Fruit fly (Drosophila melanogaster) whole organism, embryonic: ENCODE results near the gene Cyp4d14.

Experiments
- Awh ChIP-seq: fragments of 200-800 bp; sonication (Bioruptor generic); IDR thresholded peaks from 2 replicates; pipeline ENCODE4, ENCODE4 v1.3.6; 2022; ENCODE audit warnings: missing biosample characterization, missing genetic modification characterization
- Bteb2 ChIP-seq: fragments of 200-800 bp; sonication (Bioruptor generic); optimal IDR thresholded peaks from 2 replicates; lab custom pipeline; 2016; ENCODE audit warnings: missing biosample characterization, missing genetic modification characterization
- CG10147 ChIP-seq: fragments of 200-800 bp; sonication (Bioruptor generic); optimal IDR thresholded peaks from 2 replicates; lab custom pipeline; 2019; ENCODE audit warnings: missing biosample characterization, mild to moderate bottlenecking, missing genetic modification characterization, moderate library complexity
- CG1024 ChIP-seq: fragments of 200-800 bp; sonication (Bioruptor generic); IDR thresholded peaks from 2 replicates; pipeline ENCODE4 v1.3.6; 2022; ENCODE audit warnings: missing biosample characterization, missing genetic modification characterization
- CG10543 ChIP-seq: fragments of 200-800 bp; sonication (Bioruptor generic); optimal IDR thresholded peaks from 3 replicates; lab custom pipeline; 2017; ENCODE audit warnings: missing biosample characterization, mild to moderate bottlenecking, missing genetic modification characterization, moderate library complexity
- CG16863 ChIP-seq: fragments of 200-800 bp; sonication (Bioruptor generic); optimal IDR thresholded peaks from 3 replicates; lab custom pipeline; 2016; ENCODE audit warnings: missing biosample characterization, missing genetic modification characterization
- CG17829 ChIP-seq: fragments of 200-800 bp; optimal IDR thresholded peaks from 2 replicates; lab custom pipeline; 2019; ENCODE audit warnings: missing biosample characterization, mild to moderate bottlenecking, missing genetic modification characterization, moderate library complexity
- CG18011 ChIP-seq: fragments of 200-800 bp; sonication (Bioruptor generic); optimal IDR thresholded peaks from 2 replicates; lab custom pipeline; 2017; ENCODE audit warnings: missing biosample characterization, missing genetic modification characterization, mild to moderate bottlenecking, moderate library complexity, missing genotype
- CG18599 ChIP-seq: fragments of 200-800 bp; sonication (Bioruptor generic); optimal IDR thresholded peaks from 3 replicates; lab custom pipeline; 2017; ENCODE audit warnings: missing biosample characterization, missing genetic modification characterization, mild to moderate bottlenecking, moderate library complexity, missing genetic modification reagents
- CG2120 ChIP-seq: fragments of 200-800 bp; sonication (Bioruptor generic); optimal IDR thresholded peaks from 3 replicates; lab custom pipeline; 2016; ENCODE audit warnings: missing biosample characterization, missing genetic modification characterization
- CG32532 ChIP-seq: fragments of 200-800 bp; sonication (Bioruptor generic); IDR thresholded peaks from 2 replicates; pipeline ENCODE4 v1.3.6; 2022; ENCODE audit warnings: missing biosample characterization, missing genetic modification characterization
- CG33213 ChIP-seq: fragments of 200-800 bp; sonication (Bioruptor generic); optimal IDR thresholded peaks from 3 replicates; lab custom pipeline; 2016; ENCODE audit warnings: missing biosample characterization, missing genetic modification characterization
- CG4424 ChIP-seq: fragments of 200-800 bp; sonication (Bioruptor generic); optimal IDR thresholded peaks from 3 replicates; lab custom pipeline; 2016; ENCODE audit warnings: missing biosample characterization, missing genetic modification characterization
- CG6175 ChIP-seq: fragments of 200-800 bp; sonication (Bioruptor generic); IDR thresholded peaks from 3 replicates; pipeline ENCODE4 v1.3.6; 2022; ENCODE audit warnings: missing biosample characterization, missing genetic modification characterization
- CG7357 ChIP-seq: fragments of 200-800 bp; sonication (Bioruptor generic); IDR thresholded peaks from 3 replicates; pipeline ENCODE4 v1.3.6; 2022; ENCODE audit warnings: missing biosample characterization, missing genetic modification characterization
- CTCF ChIP-seq: fragments of 200-800 bp; sonication (Bioruptor generic); optimal IDR thresholded peaks from 2 replicates; lab custom pipeline; 2017; ENCODE audit warnings: missing biosample characterization, mild to moderate bottlenecking, missing genetic modification characterization, moderate library complexity
- H2.0 ChIP-seq: fragments of 200-800 bp; sonication (Bioruptor generic); IDR thresholded peaks from 2 replicates; pipeline ENCODE4 v1.3.6; 2022; ENCODE audit warnings: missing biosample characterization, missing genetic modification characterization
- HLH54F ChIP-seq: fragments of 200-800 bp; sonication (Bioruptor generic); optimal IDR thresholded peaks from 3 replicates; lab custom pipeline; 2016; ENCODE audit warnings: missing biosample characterization, missing genetic modification characterization
- Hsf ChIP-seq: fragments of 200-800 bp; sonication (Bioruptor generic); optimal IDR thresholded peaks from 3 replicates; lab custom pipeline; 2016; ENCODE audit warnings: missing biosample characterization, missing genetic modification characterization
- MTF-1 ChIP-seq: fragments of 200-800 bp; sonication (Bioruptor generic); optimal IDR thresholded peaks from 2 replicates; lab custom pipeline; 2018; ENCODE audit warnings: missing biosample characterization, mild to moderate bottlenecking, missing genetic modification characterization, borderline replicate concordance
- NFAT ChIP-seq: fragments of 200-800 bp; sonication (Bioruptor generic); IDR thresholded peaks from 2 replicates; pipeline ENCODE4 v1.3.6; 2022; ENCODE audit warnings: missing biosample characterization, missing genetic modification characterization
- Opbp ChIP-seq: fragments of 200-800 bp; sonication (Bioruptor generic); IDR thresholded peaks from 3 replicates; pipeline ENCODE4 v1.3.6; 2022; ENCODE audit warnings: missing biosample characterization, missing genetic modification characterization; ENCODE audit not compliant: partially characterized antibody
- Usf ChIP-seq: fragments of 200-800 bp; sonication (Bioruptor generic); optimal IDR thresholded peaks from 2 replicates; lab custom pipeline; 2017; ENCODE audit warnings: missing genotype, missing biosample characterization, missing genetic modification characterization
- ab ChIP-seq: fragments of 200-800 bp; sonication (Bioruptor generic); optimal IDR thresholded peaks from 2 replicates; lab custom pipeline; 2016; ENCODE audit warnings: missing biosample characterization, missing genetic modification characterization
- al ChIP-seq: fragments of 200-800 bp; sonication (Bioruptor generic); IDR thresholded peaks from 2 replicates; pipeline ENCODE4 v1.3.6; 2022; ENCODE audit warnings: missing biosample characterization, missing genetic modification characterization
- bcd ChIP-seq: fragments of 200-800 bp; sonication (Bioruptor generic); optimal IDR thresholded peaks from 2 replicates; lab custom pipeline; 2017; ENCODE audit warnings: missing biosample characterization, mild to moderate bottlenecking, missing genetic modification characterization
- emc ChIP-seq: fragments of 200-800 bp; sonication (Bioruptor generic); optimal IDR thresholded peaks from 2 replicates; lab custom pipeline; 2016; ENCODE audit warnings: missing biosample characterization, missing genetic modification characterization
- en ChIP-seq: fragments of 200-800 bp; sonication (Bioruptor generic); optimal IDR thresholded peaks from 2 replicates; lab custom pipeline; 2016; ENCODE audit warnings: missing biosample characterization, missing genetic modification characterization
- esg ChIP-seq: fragments of 200-800 bp; sonication (Bioruptor generic); conservative IDR thresholded peaks from 2 replicates; pipeline ENCODE4 v1.3.6; 2022; ENCODE audit warnings: missing biosample characterization, missing genetic modification characterization
- eve ChIP-seq, 2 experiments: fragments of >200 bp; optimal IDR thresholded peaks; 2 replicates each; lab custom pipeline; 2017; ENCODE audit warnings: missing biosample characterization in 2 of 2, missing genetic modification characterization in 2 of 2
- fd64A ChIP-seq: fragments of 200-800 bp; sonication (Bioruptor generic); optimal IDR thresholded peaks from 3 replicates; lab custom pipeline; 2018; ENCODE audit warnings: missing biosample characterization, mild to moderate bottlenecking, missing genetic modification characterization
- gfzf ChIP-seq: fragments of 200-800 bp; sonication (Bioruptor generic); optimal IDR thresholded peaks from 2 replicates; lab custom pipeline; 2016; ENCODE audit warnings: missing biosample characterization, mild to moderate bottlenecking, missing genetic modification characterization, moderate library complexity
- grn ChIP-seq: fragments of 200-800 bp; sonication (Bioruptor generic); optimal IDR thresholded peaks from 3 replicates; lab custom pipeline; 2017; ENCODE audit warnings: missing biosample characterization, missing genetic modification characterization
- hb ChIP-seq: fragments of 200-800 bp; sonication (Bioruptor generic); IDR thresholded peaks from 3 replicates; pipeline ENCODE4 v1.3.6; 2022; ENCODE audit warnings: missing biosample characterization, missing genetic modification characterization; ENCODE audit not compliant: partially characterized antibody
- jing ChIP-seq: fragments of 200-800 bp; sonication (Bioruptor generic); optimal IDR thresholded peaks from 2 replicates; lab custom pipeline; 2018; ENCODE audit warnings: missing biosample characterization, mild to moderate bottlenecking, missing genetic modification characterization
- kay ChIP-seq: fragments of 200-800 bp; sonication (Bioruptor generic); optimal IDR thresholded peaks from 2 replicates; lab custom pipeline; 2016; ENCODE audit warnings: missing biosample characterization, missing genetic modification characterization
- mirr ChIP-seq: fragments of 200-800 bp; sonication (Bioruptor generic); optimal IDR thresholded peaks from 3 replicates; lab custom pipeline; 2018; ENCODE audit warnings: missing biosample characterization, mild to moderate bottlenecking, missing genetic modification characterization
- org-1 ChIP-seq: fragments of 200-800 bp; sonication (Bioruptor generic); optimal IDR thresholded peaks from 2 replicates; lab custom pipeline; 2017; ENCODE audit warnings: missing biosample characterization, missing genetic modification characterization
- p53 ChIP-seq: fragments of 200-800 bp; sonication (Bioruptor generic); optimal IDR thresholded peaks from 2 replicates; lab custom pipeline; 2016; ENCODE audit warnings: missing biosample characterization, missing genetic modification characterization
- pzg ChIP-seq: fragments of 200-800 bp; sonication (Bioruptor generic); optimal IDR thresholded peaks from 3 replicates; lab custom pipeline; 2018; ENCODE audit warnings: missing biosample characterization, mild to moderate bottlenecking, missing genetic modification characterization, moderate library complexity
- ro ChIP-seq: fragments of 200-800 bp; sonication (Bioruptor generic); IDR thresholded peaks from 2 replicates; pipeline ENCODE4 v1.3.6; 2022; ENCODE audit warnings: missing biosample characterization, missing genetic modification characterization
- run ChIP-seq: fragments of 200-800 bp; sonication (Bioruptor generic); optimal IDR thresholded peaks from 3 replicates; lab custom pipeline; 2018; ENCODE audit warnings: missing biosample characterization, mild to moderate bottlenecking, missing genetic modification characterization
- sd ChIP-seq: fragments of 200-800 bp; sonication (Bioruptor generic); optimal IDR thresholded peaks from 3 replicates; lab custom pipeline; 2018; ENCODE audit warnings: missing biosample characterization, mild to moderate bottlenecking, missing genetic modification characterization, moderate library complexity
- sima ChIP-seq: fragments of 200-800 bp; sonication (Bioruptor generic); optimal IDR thresholded peaks from 2 replicates; lab custom pipeline; 2016; ENCODE audit warnings: missing biosample characterization, missing genetic modification characterization
- sr ChIP-seq: fragments of 200-800 bp; sonication (Bioruptor generic); IDR thresholded peaks from 3 replicates; pipeline ENCODE4 v1.3.6; 2022; ENCODE audit warnings: missing biosample characterization, missing genetic modification characterization
- tgo ChIP-seq: fragments of 200-800 bp; sonication (Bioruptor generic); IDR thresholded peaks from 3 replicates; pipeline ENCODE4 v1.3.6; 2022; ENCODE audit warnings: missing biosample characterization, missing genetic modification characterization
- trem ChIP-seq: fragments of 200-800 bp; optimal IDR thresholded peaks from 3 replicates; lab custom pipeline; 2019; ENCODE audit warnings: missing biosample characterization, mild to moderate bottlenecking, missing genetic modification characterization, moderate library complexity
- yki ChIP-seq: fragments of >200 bp; optimal IDR thresholded peaks from 3 replicates; lab custom pipeline; 2018
- zen2 ChIP-seq: fragments of 200-800 bp; sonication (Bioruptor generic); IDR thresholded peaks from 3 replicates; pipeline ENCODE4 v1.3.6; 2022; ENCODE audit warnings: missing biosample characterization, missing genetic modification characterization; ENCODE audit not compliant: partially characterized antibody
- zf30C ChIP-seq: fragments of 200-800 bp; sonication (Bioruptor generic); optimal IDR thresholded peaks from 3 replicates; lab custom pipeline; 2018; ENCODE audit warnings: missing biosample characterization, mild to moderate bottlenecking, missing genetic modification characterization

Cyp4d14 gene

dm6 chrX:2145690-2146470 lies 29.2 kb downstream of the Cyp4d14 start:
- TF ChIP-seq CG2120 (GFP tag; lab: Kevin White, UChicago) (peak; percentile 47), bcd (GFP tag; lab: Kevin White, UChicago) (peak; percentile 42), NFAT (GFP tag; lab: Robert Waterston, UW) (peak; percentile 36; the same call in 1 of the 2 replicates), yki (no peak), p53 (no peak), Hsf (no peak), ro (GFP tag; lab: Robert Waterston, UW) (no peak), CG10543 (peak; percentile 77), kay (GFP tag; lab: Kevin White, UChicago) (no peak), CG33213 (GFP tag; lab: Kevin White, UChicago) (no peak), esg (GFP tag; lab: Robert Waterston, UW) (0 out of 2 replicates have a peak, but pooled peaks have one; percentile 35), sr (GFP tag; lab: Robert Waterston, UW) (no peak), CG18599 (peak; percentile 64), en (GFP tag; lab: Kevin White, UChicago) (no peak), sd (tag; lab: Kevin White, UChicago) (no peak), al (GFP tag; lab: Robert Waterston, UW) (0 out of 2 replicates have a peak, but pooled peaks have one; percentile 33), CG32532 (GFP tag; lab: Robert Waterston, UW) (no peak), zen2 (GFP tag; lab: Robert Waterston, UW) (peak; percentile 72; the same call in 1 of the 3 replicates), CG18011 (GFP tag; lab: Kevin White, UChicago) (no peak), CTCF (GFP tag; lab: Kevin White, UChicago) (no peak), Usf (GFP tag; lab: Kevin White, UChicago) (peak; percentile 36), run (tag; lab: Kevin White, UChicago) (no peak), grn (GFP tag; lab: Kevin White, UChicago) (peak; percentile 7), zf30C (no peak), sima (GFP tag; lab: Kevin White, UChicago) (no peak), ab (GFP tag; lab: Kevin White, UChicago) (no peak), CG10147 (GFP tag; lab: Kevin White, UChicago) (peak; percentile 55), emc (GFP tag; lab: Kevin White, UChicago) (no peak), Bteb2 (GFP tag; lab: Kevin White, UChicago) (no peak), jing (GFP tag; lab: Kevin White, UChicago) (peak; percentile 0), CG16863 (GFP tag; lab: Kevin White, UChicago) (no peak), CG1024 (no peak), mirr (GFP tag; lab: Kevin White, UChicago) (peak; percentile 23), H2.0 (GFP tag; lab: Robert Waterston, UW) (no peak; the same call in 1 of the 2 replicates), HLH54F (GFP tag; lab: Kevin White, UChicago) (peak; percentile 6), trem (tag; lab: Kevin White, UChicago) (no peak), MTF-1 (GFP tag; lab: Kevin White, UChicago) (no peak), pzg (GFP tag; lab: Kevin White, UChicago) (peak; percentile 12), tgo (GFP tag; lab: Robert Waterston, UW) (no peak; the same call in 2 of the 3 replicates), Awh (GFP tag; lab: Robert Waterston, UW) (no peak), CG4424 (GFP tag; lab: Kevin White, UChicago) (peak; percentile 8), CG7357 (GFP tag; lab: Robert Waterston, UW) (peak; percentile 38; the same call in 1 of the 3 replicates), CG6175 (no peak), CG17829 (tag; lab: Kevin White, UChicago) (no peak), eve (GFP tag; optimal IDR thresholded peaks at IDR 0.05; lab: Kevin White, UChicago) (no peak), hb (GFP tag; lab: Robert Waterston, UW) (peak; percentile 77; the same call in 2 of the 3 replicates), org-1 (GFP tag; lab: Kevin White, UChicago) (no peak), fd64A (GFP tag; lab: Kevin White, UChicago) (no peak), gfzf (GFP tag; lab: Kevin White, UChicago) (peak; percentile 13), Opbp (GFP tag; lab: Robert Waterston, UW) (0 out of 3 replicates have a peak, but pooled peaks have one; percentile 22)
